Worm (Caenorhabditis elegans): ENCODE measurements around the gene dpy-7.

The dpy-7 gene

DNA sequence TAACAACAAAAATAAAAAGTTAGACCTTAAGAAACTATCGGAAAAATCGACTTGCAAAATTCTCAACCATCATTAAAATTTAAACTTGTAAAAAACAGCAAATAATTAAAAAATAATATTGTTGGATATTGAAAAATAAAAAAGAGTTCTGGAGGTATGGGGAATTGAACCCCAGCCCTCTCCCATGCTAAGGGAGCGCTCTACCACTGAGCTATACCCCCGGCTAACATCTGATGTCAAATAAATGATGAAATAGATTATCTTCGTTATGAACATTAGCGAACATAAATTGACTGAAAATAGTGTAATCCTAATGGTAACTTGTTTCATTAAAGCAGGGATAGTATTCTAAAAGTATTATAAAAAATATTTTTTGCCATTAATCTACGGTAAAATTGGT lies 30.5 kb downstream of the dpy-7 start:
- TF ChIP-seq nhr-6 (tag; optimal IDR thresholded peaks at IDR 0.05) = no peak
- TF ChIP-seq fos-1 (tag; optimal IDR thresholded peaks at IDR 0.05) = peak; percentile 10

- TF ChIP-seq nhr-21 (tag; optimal IDR thresholded peaks at IDR 0.05) (no peak), ceh-16 (tag; optimal IDR thresholded peaks at IDR 0.05) (no peak), elt-3 (tag; optimal IDR thresholded peaks at IDR 0.05) (no peak), Y55F3AM.14 (GFP tag; optimal IDR thresholded peaks at IDR 0.05) (no peak), nhr-25 (tag; optimal IDR thresholded peaks at IDR 0.05) (no peak), dmd-4 (tag; optimal IDR thresholded peaks at IDR 0.05) (no peak), sma-9 (GFP tag; optimal IDR thresholded peaks at IDR 0.05) (no peak), sma-9 (tag; optimal IDR thresholded peaks at IDR 0.05) (no peak), nhr-237 (tag; optimal IDR thresholded peaks at IDR 0.05) (no peak), ztf-4 (tag; optimal IDR thresholded peaks at IDR 0.05) (no peak), sem-4 (tag; optimal IDR thresholded peaks at IDR 0.05) (no peak), crh-2 (tag; optimal IDR thresholded peaks at IDR 0.05) (no peak), nhr-10 (tag; optimal IDR thresholded peaks at IDR 0.05) (no peak)
Measured at ce11 chrX:7506533-7506932, 31.1 kb downstream of the dpy-7 start, which contains the start of gene lgc-11. lgc-11 (minus strand) TSS chrX:7506633.

ce11 chrX:7502807-7503206 lies 34.8 kb downstream of the dpy-7 start, which contains the start of gene F48E3.6:
F48E3.6 (minus strand) TSS chrX:7502907.
- TF ChIP-seq blmp-1 (tag; optimal IDR thresholded peaks at IDR 0.05; ENCODE audit: insufficient read depth) (no peak), elt-3 (tag; optimal IDR thresholded peaks at IDR 0.05) (no peak), ceh-82 (tag; optimal IDR thresholded peaks at IDR 0.05) (no peak), zag-1 (tag; optimal IDR thresholded peaks at IDR 0.05) (no peak), fos-1 (tag; optimal IDR thresholded peaks at IDR 0.05) (no peak), nhr-6 (tag; optimal IDR thresholded peaks at IDR 0.05) (no peak), sem-4 (tag; optimal IDR thresholded peaks at IDR 0.05) (no peak)

- no peak for TF ChIP-seq gmeb-1 (tag; optimal IDR thresholded peaks at IDR 0.05)
- TF ChIP-seq mab-5 (tag; optimal IDR thresholded peaks at IDR 0.05) = peak; percentile 79
- TF ChIP-seq nhr-129 (tag; optimal IDR thresholded peaks at IDR 0.05) = peak; percentile 88
- peak; percentile 93 for TF ChIP-seq sma-9 (GFP tag; optimal IDR thresholded peaks at IDR 0.05)
- TF ChIP-seq sma-9 (tag; optimal IDR thresholded peaks at IDR 0.05) = no peak
- peak; percentile 52 for TF ChIP-seq unc-62 (GFP tag; optimal IDR thresholded peaks at IDR 0.05)
- peak; percentile 69 for TF ChIP-seq skn-1 (tag; optimal IDR thresholded peaks at IDR 0.05)
- peak; percentile 90 for TF ChIP-seq unc-55 (GFP tag; optimal IDR thresholded peaks at IDR 0.05)
- no peak for TF ChIP-seq elt-3 (tag; optimal IDR thresholded peaks at IDR 0.05)
- TF ChIP-seq Y55F3AM.14 (GFP tag; optimal IDR thresholded peaks at IDR 0.05) = peak; percentile 82
- peak; percentile 88 for TF ChIP-seq ztf-4 (tag; optimal IDR thresholded peaks at IDR 0.05)
- TF ChIP-seq nhr-21 (tag; optimal IDR thresholded peaks at IDR 0.05) = peak; percentile 81
- TF ChIP-seq blmp-1 (tag; optimal IDR thresholded peaks at IDR 0.05; ENCODE audit: insufficient read depth) = no peak
- no peak for TF ChIP-seq nhr-237 (tag; optimal IDR thresholded peaks at IDR 0.05)
- peak; percentile 93 for TF ChIP-seq sem-4 (tag; optimal IDR thresholded peaks at IDR 0.05)
- TF ChIP-seq R02D3.7 (tag; optimal IDR thresholded peaks at IDR 0.05) = no peak
- peak; percentile 80 to 94 for TF ChIP-seq lsy-2 (tag; optimal IDR thresholded peaks at IDR 0.05)
- TF ChIP-seq ceh-82 (tag; optimal IDR thresholded peaks at IDR 0.05) = peak; percentile 57
- peak; percentile 88 for TF ChIP-seq sma-3 (GFP tag; optimal IDR thresholded peaks at IDR 0.05)
- no peak for TF ChIP-seq dmd-4 (tag; optimal IDR thresholded peaks at IDR 0.05)
- TF ChIP-seq ZK546.5 (tag; optimal IDR thresholded peaks at IDR 0.05) = no peak
- TF ChIP-seq ztf-1 (GFP tag; conservative IDR thresholded peaks at IDR 0.05) = no peak
- peak; percentile 27 for TF ChIP-seq ceh-16 (tag; optimal IDR thresholded peaks at IDR 0.05)
- peak; percentile 82 for TF ChIP-seq nhr-6 (tag; optimal IDR thresholded peaks at IDR 0.05)
- no peak for TF ChIP-seq peb-1 (tag; optimal IDR thresholded peaks at IDR 0.05)
- no peak for TF ChIP-seq aly-2 (tag; optimal IDR thresholded peaks at IDR 0.05)
- TF ChIP-seq crh-2 (tag; optimal IDR thresholded peaks at IDR 0.05) = peak; percentile 99
- peak; percentile 97 for TF ChIP-seq lin-11 (tag; optimal IDR thresholded peaks at IDR 0.05)
- peak; percentile 91 for TF ChIP-seq lin-13 (GFP tag; optimal IDR thresholded peaks at IDR 0.05)
- peak; percentile 82 for TF ChIP-seq nhr-25 (tag; optimal IDR thresholded peaks at IDR 0.05)
- TF ChIP-seq mbf-1 (tag; optimal IDR thresholded peaks at IDR 0.05) = no peak
- TF ChIP-seq lin-39 (tag; optimal IDR thresholded peaks at IDR 0.05) = no peak
- peak; percentile 94 for TF ChIP-seq F13H6.1 (tag; optimal IDR thresholded peaks at IDR 0.05)
- peak; percentile 55 for TF ChIP-seq snpc-4 (tag; optimal IDR thresholded peaks at IDR 0.05)
- TF ChIP-seq nhr-11 (tag; optimal IDR thresholded peaks at IDR 0.05) = no peak
- peak; percentile 46 for TF ChIP-seq nhr-77 (tag; optimal IDR thresholded peaks at IDR 0.05)
- peak; percentile 86 for TF ChIP-seq egl-27 (tag; optimal IDR thresholded peaks at IDR 0.05)
- TF ChIP-seq fos-1 (tag; optimal IDR thresholded peaks at IDR 0.05) = peak; percentile 94
- TF ChIP-seq alr-1 (tag; optimal IDR thresholded peaks at IDR 0.05) = peak; percentile 44
- peak; percentile 57 to 83 for TF ChIP-seq mdl-1 (tag; optimal IDR thresholded peaks at IDR 0.05)
- peak; percentile 90 for TF ChIP-seq C34F6.9 (tag; optimal IDR thresholded peaks at IDR 0.05)
- TF ChIP-seq zag-1 (tag; optimal IDR thresholded peaks at IDR 0.05) = peak; percentile 93
Measured at ce11 chrX:7500970-7501369, 36.6 kb downstream of the dpy-7 start, which contains the start of gene uggt-1. uggt-1 (minus strand) TSS chrX:7500982.

All from whole organism, L2 larva.